Worm (Caenorhabditis elegans): ENCODE data around the gene ZK1307.8.

DNA sequence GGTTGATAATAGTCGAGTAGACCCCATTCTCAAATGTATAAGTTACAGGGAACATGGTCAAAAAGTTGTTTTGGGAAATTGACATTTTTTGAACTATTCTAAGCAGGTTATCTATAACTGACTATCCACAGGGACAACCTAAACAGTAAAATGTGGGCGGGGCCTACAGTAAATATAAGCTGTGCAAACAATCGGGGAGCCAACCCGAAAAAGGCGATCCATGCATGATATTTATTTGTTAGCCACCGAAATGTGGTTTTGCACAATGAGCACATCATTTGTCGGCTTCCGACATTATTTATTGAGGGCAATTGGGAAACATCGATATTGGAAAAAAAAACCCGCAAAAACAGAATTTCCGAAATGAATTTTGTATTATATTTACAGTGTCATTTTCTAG lies 9.7 kb upstream of the ZK1307.8 start, which contains the start of gene hlh-6:
- no peak for TF ChIP-seq lin-13 (GFP tag; optimal IDR thresholded peaks at IDR 0.05)
- TF ChIP-seq lin-39 (tag; optimal IDR thresholded peaks at IDR 0.05): no peak
- no peak for TF ChIP-seq lir-3 (tag; optimal IDR thresholded peaks at IDR 0.05)
- no peak for TF ChIP-seq T26A8.4 (GFP tag; IDR thresholded peaks at IDR 0.05)
- no peak for TF ChIP-seq daf-19 (GFP tag; conservative IDR thresholded peaks at IDR 0.05)
- TF ChIP-seq unc-62 (GFP tag; optimal IDR thresholded peaks at IDR 0.05 in 1 of 2): no peak
- no peak for TF ChIP-seq unc-62 (tag; optimal IDR thresholded peaks at IDR 0.05)
- no peak for TF ChIP-seq F49E8.2 (tag; optimal IDR thresholded peaks at IDR 0.05; ENCODE audit: borderline replicate concordance)

All from whole organism, L4 larva.